Fruit fly (Drosophila melanogaster) whole organism, embryonic: ENCODE results near the gene CG7514.

Experiments
- Ada2b ChIP-seq: fragments of 200-800 bp; sonication (Bioruptor generic); IDR thresholded peaks from 2 replicates; pipeline ENCODE4 v1.3.6; 2022; ENCODE audit warnings: missing biosample characterization, missing genetic modification characterization
- CG10565 ChIP-seq: fragments of 200-800 bp; sonication (Bioruptor generic); optimal IDR thresholded peaks from 3 replicates; lab custom pipeline; 2016; ENCODE audit warnings: missing biosample characterization, mild to moderate bottlenecking, missing genetic modification characterization
- CG13296 ChIP-seq: fragments of 200-800 bp; sonication (Bioruptor generic); optimal IDR thresholded peaks from 3 replicates; lab custom pipeline; 2018; ENCODE audit warnings: missing biosample characterization, mild to moderate bottlenecking, missing genetic modification characterization
- CG15479 ChIP-seq: fragments of 200-800 bp; sonication (Bioruptor generic); optimal IDR thresholded peaks from 3 replicates; lab custom pipeline; 2019; ENCODE audit warnings: missing biosample characterization, mild to moderate bottlenecking, missing genetic modification characterization, moderate library complexity
- CG17568 ChIP-seq: fragments of 200-800 bp; sonication (Bioruptor generic); optimal IDR thresholded peaks from 2 replicates; lab custom pipeline; 2018; ENCODE audit warnings: missing biosample characterization, mild to moderate bottlenecking, missing genetic modification characterization, moderate library complexity
- CG3838 ChIP-seq: fragments of 200-800 bp; sonication (Bioruptor generic); optimal IDR thresholded peaks from 3 replicates; lab custom pipeline; 2016; ENCODE audit warnings: missing biosample characterization, missing genetic modification characterization
- CG5953 ChIP-seq: fragments of 200-800 bp; sonication (Bioruptor generic); IDR thresholded peaks from 2 replicates; pipeline ENCODE4 v1.3.6; 2022; ENCODE audit warnings: missing biosample characterization, missing genetic modification characterization
- CG8089 ChIP-seq: fragments of 200-800 bp; sonication (Bioruptor generic); optimal IDR thresholded peaks from 3 replicates; lab custom pipeline; 2016; ENCODE audit warnings: missing biosample characterization, missing genetic modification characterization
- CG8478 ChIP-seq: fragments of >200 bp; optimal IDR thresholded peaks from 2 replicates; lab custom pipeline; 2018
- CG8765 ChIP-seq: fragments of 200-800 bp; sonication (Bioruptor generic); IDR thresholded peaks from 2 replicates; pipeline ENCODE4 v1.3.6; 2022; ENCODE audit warnings: missing biosample characterization, missing genetic modification characterization
- CG8944 ChIP-seq: fragments of 200-800 bp; sonication (Bioruptor generic); optimal IDR thresholded peaks from 3 replicates; lab custom pipeline; 2016; ENCODE audit warnings: missing biosample characterization, missing genetic modification characterization
- CG9609 ChIP-seq: fragments of 200-800 bp; sonication (Bioruptor generic); optimal IDR thresholded peaks from 3 replicates; lab custom pipeline; 2016; ENCODE audit warnings: missing biosample characterization, missing genetic modification characterization
- D19A ChIP-seq: fragments of 200-800 bp; optimal IDR thresholded peaks from 3 replicates; lab custom pipeline; 2019; ENCODE audit warnings: missing biosample characterization, mild to moderate bottlenecking, missing genetic modification characterization, moderate library complexity
- Dbx ChIP-seq: fragments of 200-800 bp; sonication (Bioruptor generic); IDR thresholded peaks from 3 replicates; pipeline ENCODE4 v1.3.6; 2022; ENCODE audit warnings: missing biosample characterization, missing genetic modification characterization
- HLH3B ChIP-seq: fragments of 200-800 bp; sonication (Bioruptor generic); IDR thresholded peaks from 2 replicates; pipeline ENCODE4 v1.3.6; 2022; ENCODE audit warnings: missing biosample characterization, missing genetic modification characterization
- Hsf ChIP-seq: fragments of 200-800 bp; sonication (Bioruptor generic); optimal IDR thresholded peaks from 3 replicates; lab custom pipeline; 2016; ENCODE audit warnings: missing biosample characterization, missing genetic modification characterization
- NC2β ChIP-seq: fragments of 200-800 bp; sonication (Bioruptor generic); optimal IDR thresholded peaks from 2 replicates; lab custom pipeline; 2016; ENCODE audit warnings: missing biosample characterization, missing genetic modification characterization
- Neu2 ChIP-seq: fragments of 200-800 bp; sonication (Bioruptor generic); optimal IDR thresholded peaks from 3 replicates; lab custom pipeline; 2016; ENCODE audit warnings: missing biosample characterization, missing genetic modification characterization, borderline replicate concordance
- Stat92E ChIP-seq, 3 experiments: fragments of >200 bp in 2 of 3; fragments of 200-800 bp in 1 of 3; sonication (Bioruptor generic) in 1 of 3; optimal IDR thresholded peaks; 2 replicates each; lab custom pipeline; 2017 to 2019; ENCODE audit warnings: missing biosample characterization in 3 of 3, missing genetic modification characterization in 3 of 3, mild to moderate bottlenecking in 1 of 3, moderate library complexity in 1 of 3
- abd-A ChIP-seq: fragments of 200-800 bp; sonication (Bioruptor generic); optimal IDR thresholded peaks from 3 replicates; lab custom pipeline; 2019; ENCODE audit warnings: missing biosample characterization, mild to moderate bottlenecking, missing genetic modification characterization, moderate library complexity
- bsh ChIP-seq, 2 experiments: fragments of 200-800 bp; sonication (Bioruptor generic); optimal IDR thresholded peaks; 2 replicates each; lab custom pipeline; 2017 to 2018; ENCODE audit warnings: mild to moderate bottlenecking in 2 of 2, missing biosample characterization in 2 of 2, missing genetic modification characterization in 2 of 2, moderate library complexity in 1 of 2
- chm ChIP-seq: fragments of 200-800 bp; sonication (Bioruptor generic); IDR thresholded peaks from 2 replicates; pipeline ENCODE4 v1.3.6; 2022; ENCODE audit warnings: missing biosample characterization, missing genetic modification characterization
- chn ChIP-seq: fragments of 200-800 bp; sonication (Bioruptor generic); optimal IDR thresholded peaks from 2 replicates; lab custom pipeline; 2016; ENCODE audit warnings: missing biosample characterization, missing genetic modification characterization
- disco-r ChIP-seq: fragments of 200-800 bp; sonication (Bioruptor generic); optimal IDR thresholded peaks from 2 replicates; lab custom pipeline; 2016; ENCODE audit warnings: missing biosample characterization, missing genetic modification characterization
- ems ChIP-seq: fragments of 200-800 bp; sonication (Bioruptor generic); optimal IDR thresholded peaks from 3 replicates; lab custom pipeline; 2016; ENCODE audit warnings: missing biosample characterization, missing genetic modification characterization
- gce ChIP-seq: fragments of 200-800 bp; sonication (Bioruptor generic); IDR thresholded peaks from 3 replicates; pipeline ENCODE4 v1.3.6; 2022; ENCODE audit warnings: missing biosample characterization, missing genetic modification characterization
- hbn ChIP-seq: fragments of 200-800 bp; sonication (Bioruptor generic); IDR thresholded peaks from 2 replicates; pipeline ENCODE4 v1.3.6; 2022; ENCODE audit warnings: missing biosample characterization, missing genetic modification characterization; ENCODE audit not compliant: partially characterized antibody
- jumu ChIP-seq: fragments of 200-800 bp; sonication (Bioruptor generic); optimal IDR thresholded peaks from 3 replicates; lab custom pipeline; 2016; ENCODE audit warnings: missing biosample characterization, missing genetic modification characterization
- kay ChIP-seq: fragments of 200-800 bp; sonication (Bioruptor generic); optimal IDR thresholded peaks from 2 replicates; lab custom pipeline; 2016; ENCODE audit warnings: missing biosample characterization, missing genetic modification characterization
- knrl ChIP-seq: fragments of 200-800 bp; sonication (Bioruptor generic); IDR thresholded peaks from 3 replicates; pipeline ENCODE4 v1.3.6; 2022; ENCODE audit warnings: missing biosample characterization, missing genetic modification characterization; ENCODE audit not compliant: partially characterized antibody
- lov ChIP-seq, 2 experiments: fragments of 200-800 bp in 1 of 2; fragments of >200 bp in 1 of 2; sonication (Bioruptor generic) in 1 of 2; IDR thresholded peaks in 1 of 2; optimal IDR thresholded peaks in 1 of 2; 2 replicates in 1 of 2; 3 replicates in 1 of 2; pipeline versions ENCODE4 v1.3.6 to Lab custom; 2017 to 2022; ENCODE audit warnings: missing biosample characterization in 1 of 2, missing genetic modification characterization in 1 of 2
- nau ChIP-seq: fragments of 200-800 bp; sonication (Bioruptor generic); optimal IDR thresholded peaks from 3 replicates; lab custom pipeline; 2017; ENCODE audit warnings: missing biosample characterization, mild to moderate bottlenecking, missing genetic modification characterization, missing genetic modification reagents
- pnt ChIP-seq: fragments of 200-800 bp; sonication (Bioruptor generic); optimal IDR thresholded peaks from 3 replicates; lab custom pipeline; 2016; ENCODE audit warnings: missing biosample characterization, missing genetic modification characterization
- ro ChIP-seq: fragments of 200-800 bp; sonication (Bioruptor generic); IDR thresholded peaks from 2 replicates; pipeline ENCODE4 v1.3.6; 2022; ENCODE audit warnings: missing biosample characterization, missing genetic modification characterization
- sc ChIP-seq, 3 experiments: fragments of >200 bp in 2 of 3; fragments of 200-800 bp in 1 of 3; sonication (Bioruptor generic) in 1 of 3; optimal IDR thresholded peaks; 2 replicates in 2 of 3; 3 replicates in 1 of 3; lab custom pipeline; 2017; ENCODE audit warnings: mild to moderate bottlenecking in 1 of 3, missing biosample characterization in 1 of 3, missing genetic modification characterization in 1 of 3, missing genetic modification reagents in 1 of 3
- scrt ChIP-seq: fragments of 200-800 bp; sonication (Bioruptor generic); optimal IDR thresholded peaks from 2 replicates; lab custom pipeline; 2018; ENCODE audit warnings: missing biosample characterization, mild to moderate bottlenecking, missing genetic modification characterization, moderate library complexity
- sens ChIP-seq: fragments of 200-800 bp; sonication (Bioruptor generic); peaks from one replicate; lab custom pipeline; 2016; ENCODE audit warnings: missing biosample characterization, missing genetic modification characterization
- tin ChIP-seq: fragments of 200-800 bp; sonication (Bioruptor generic); optimal IDR thresholded peaks from 3 replicates; lab custom pipeline; 2016; ENCODE audit warnings: missing biosample characterization, missing genetic modification characterization
- tup ChIP-seq: fragments of 200-800 bp; sonication (Bioruptor generic); optimal IDR thresholded peaks from 2 replicates; lab custom pipeline; 2016; ENCODE audit warnings: missing biosample characterization, mild to moderate bottlenecking, missing genetic modification characterization, moderate library complexity
- wek ChIP-seq: fragments of 200-800 bp; sonication (Bioruptor generic); optimal IDR thresholded peaks from 3 replicates; lab custom pipeline; 2018; ENCODE audit warnings: missing biosample characterization, mild to moderate bottlenecking, missing genetic modification characterization, moderate library complexity
- zen ChIP-seq: fragments of 200-800 bp; sonication (Bioruptor generic); optimal IDR thresholded peaks from 3 replicates; lab custom pipeline; 2018; ENCODE audit warnings: missing biosample characterization, mild to moderate bottlenecking, missing genetic modification characterization, moderate library complexity

CG7514 gene

DNA sequence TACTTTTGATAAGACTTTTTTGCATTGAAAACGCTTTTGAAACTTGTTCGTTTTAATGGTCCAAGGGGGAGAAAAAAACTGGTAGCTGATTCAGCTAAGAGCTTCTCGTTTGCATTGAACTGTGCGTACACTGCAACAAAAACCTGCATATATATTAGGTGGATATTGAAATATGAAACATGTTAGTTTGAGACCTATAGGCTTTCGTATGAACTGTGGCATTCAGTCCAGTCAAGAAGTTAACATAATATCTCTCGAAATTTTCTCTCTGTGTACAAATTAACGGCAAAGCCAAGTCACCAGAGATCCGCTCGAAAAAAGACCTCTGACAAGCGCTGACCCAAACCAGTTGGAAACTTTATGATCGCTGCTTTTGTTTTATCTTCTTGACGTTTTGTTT is 9.5 kb upstream of the CG7514 start (continued):
- peak; percentile 53; the same call in 1 of the 2 replicates for TF ChIP-seq ro
- TF ChIP-seq gce (GFP tag; lab: Robert Waterston, UW) = peak; percentile 78; the same call in 2 of the 3 replicates
- peak; percentile 67 for TF ChIP-seq CG8765 (GFP tag; lab: Robert Waterston, UW)
- peak; percentile 78 for TF ChIP-seq scrt (GFP tag; lab: Kevin White, UChicago)
- peak; percentile 53 for TF ChIP-seq zen
- TF ChIP-seq CG8478 (lab: Kevin White, UChicago) = no peak
- peak; percentile 83 for TF ChIP-seq CG8944 (GFP tag; lab: Kevin White, UChicago)
- TF ChIP-seq chn (GFP tag; lab: Kevin White, UChicago) = peak; percentile 82
- no peak for TF ChIP-seq kay (GFP tag; lab: Kevin White, UChicago)
- peak; percentile 88 for TF ChIP-seq Dbx
- no peak for TF ChIP-seq knrl (GFP tag; lab: Robert Waterston, UW)
- TF ChIP-seq HLH3B (GFP tag; lab: Robert Waterston, UW) = peak; percentile 88
- TF ChIP-seq Neu2 (GFP tag; lab: Kevin White, UChicago) = no peak
- peak; percentile 84 for TF ChIP-seq CG13296 (GFP tag; lab: Kevin White, UChicago)
- peak; percentile 77 for TF ChIP-seq nau
- TF ChIP-seq CG17568 = peak; percentile 78
- TF ChIP-seq disco-r = peak; percentile 68
- peak; percentile 38 for TF ChIP-seq CG10565 (GFP tag; lab: Kevin White, UChicago)
- TF ChIP-seq hbn = no peak
- peak; percentile 81 for TF ChIP-seq CG5953 (GFP tag; lab: Robert Waterston, UW)
- peak; percentile 8 to 89 for TF ChIP-seq bsh (GFP tag; optimal IDR thresholded peaks at IDR 0.05; lab: Kevin White, UChicago)
- TF ChIP-seq NC2β (GFP tag; lab: Kevin White, UChicago) = peak; percentile 72
- peak; percentile 84 for TF ChIP-seq CG9609 (GFP tag; lab: Kevin White, UChicago)
- no peak for TF ChIP-seq sc (optimal IDR thresholded peaks at IDR 0.05; lab: Kevin White, UChicago)
- peak; percentile 45 for TF ChIP-seq sc (GFP tag; optimal IDR thresholded peaks at IDR 0.05; lab: Kevin White, UChicago)
- TF ChIP-seq Stat92E (GFP tag; optimal IDR thresholded peaks at IDR 0.05; lab: Kevin White, UChicago) = no peak
- peak; percentile 86 for TF ChIP-seq Hsf (GFP tag; lab: Kevin White, UChicago)
- peak; percentile 60 for TF ChIP-seq CG3838 (GFP tag; lab: Kevin White, UChicago)
- TF ChIP-seq abd-A = peak; percentile 52
- peak; percentile 73 for TF ChIP-seq tup
- TF ChIP-seq pnt (GFP tag; lab: Kevin White, UChicago) = peak; percentile 73
- TF ChIP-seq ems (GFP tag; lab: Kevin White, UChicago) = peak; percentile 78
- peak; percentile 75 for TF ChIP-seq CG8089 (GFP tag; lab: Kevin White, UChicago)
- no peak for TF ChIP-seq lov (optimal IDR thresholded peaks at IDR 0.05; lab: Kevin White, UChicago)
- TF ChIP-seq lov (GFP tag; IDR thresholded peaks at IDR 0.05; lab: Robert Waterston, UW) = peak; percentile 80
- peak; percentile 65 for TF ChIP-seq jumu
- TF ChIP-seq chm (GFP tag; lab: Robert Waterston, UW) = no peak; the same call in 1 of the 2 replicates
- peak; percentile 86 for TF ChIP-seq tin
- peak; percentile 53 for TF ChIP-seq wek (GFP tag; lab: Kevin White, UChicago)

DNA sequence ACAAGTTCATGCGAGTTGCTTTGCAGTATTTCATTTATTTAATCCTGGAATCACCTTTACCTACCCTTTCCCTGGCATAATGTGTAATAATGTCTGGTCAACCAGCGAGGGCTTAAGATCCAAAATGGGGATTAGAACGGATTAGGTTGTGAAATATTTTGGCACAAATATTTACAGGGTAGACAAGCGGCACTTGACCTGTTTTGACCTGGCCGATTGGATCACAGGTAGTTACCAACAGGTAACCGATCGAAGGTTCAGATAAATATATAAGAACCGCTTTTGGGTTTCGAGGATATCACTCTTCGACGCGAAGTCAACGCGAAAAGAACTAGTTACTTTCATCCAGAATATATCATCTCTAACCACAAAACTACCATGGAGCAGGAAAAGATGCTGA is 8.7 kb upstream of the CG7514 start, which contains the start of gene CG13713:
CG13713 (plus strand) TSS at position 301 of the 400 bp plus-strand sequence.
- TF ChIP-seq Ada2b (GFP tag; lab: Robert Waterston, UW) (no peak), D19A (tag; lab: Kevin White, UChicago) (no peak), sens (GFP tag; lab: Kevin White, UChicago) (peak; percentile 63), CG15479 (GFP tag; lab: Kevin White, UChicago) (peak; percentile 40)
